Fruit fly (Drosophila melanogaster): Measurements from ENCODE around the gene Spn28Da.
A peak's percentile ranks its signal among the peaks of the same experiment; 100 is the strongest.

Gene Spn28Da

dm6 chr2L:7841244-7841643 lies 47.7 kb downstream of the Spn28Da start (continued):
- TF ChIP-seq CG10959 (GFP tag; IDR thresholded peaks at IDR 0.05) (no peak), Med (GFP tag) (peak; percentile 72), CG9437 (GFP tag; optimal IDR thresholded peaks at IDR 0.05) (no peak)

DNA sequence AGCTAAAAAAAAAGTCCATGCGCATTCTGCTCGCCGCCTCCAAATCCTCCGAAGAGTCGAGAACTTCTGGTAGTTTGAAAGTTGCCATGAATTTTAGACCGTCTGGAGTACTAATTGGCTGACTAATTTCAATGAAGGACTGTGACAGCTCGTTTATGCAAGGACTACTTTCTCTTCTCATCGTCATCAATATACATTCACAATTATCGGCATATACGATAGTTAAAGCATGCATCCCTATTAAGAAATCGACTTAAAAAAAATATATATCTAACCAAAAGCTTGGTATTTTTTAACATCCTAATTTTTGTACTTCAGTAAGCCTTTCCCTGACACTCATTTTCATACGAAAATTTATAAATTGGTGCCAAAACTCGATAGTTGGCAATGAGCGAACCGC lies 48.8 kb downstream of the Spn28Da start, which contains the start of gene CG14537:
Gene CG14537 (plus strand): TSS at position 301 of the 400 bp plus-strand sequence.
- TF ChIP-seq CG17186 (GFP tag; optimal IDR thresholded peaks at IDR 0.05) (no peak), CG1647 (GFP tag; optimal IDR thresholded peaks at IDR 0.05) (no peak), Myb (GFP tag; optimal IDR thresholded peaks at IDR 0.05) (no peak), fd96Cb (tag; optimal IDR thresholded peaks at IDR 0.05) (no peak), CG12236 (GFP tag; optimal IDR thresholded peaks at IDR 0.05) (no peak), CG6654 (GFP tag; optimal IDR thresholded peaks at IDR 0.05) (no peak), jumu (GFP tag; optimal IDR thresholded peaks at IDR 0.05) (no peak), sima (GFP tag; optimal IDR thresholded peaks at IDR 0.05) (no peak), Taf1 (GFP tag; IDR thresholded peaks at IDR 0.05) (no peak), dysf (GFP tag; IDR thresholded peaks at IDR 0.05) (no peak), PHDP (tag; optimal IDR thresholded peaks at IDR 0.05) (no peak), Doc2 (GFP tag; IDR thresholded peaks at IDR 0.05) (no peak), HLH3B (GFP tag; IDR thresholded peaks at IDR 0.05) (no peak), cwo (GFP tag; optimal IDR thresholded peaks at IDR 0.05) (no peak), CG10959 (GFP tag; IDR thresholded peaks at IDR 0.05) (no peak)

- TF ChIP-seq CG13424 (tag; optimal IDR thresholded peaks at IDR 0.05) (peak; percentile 22), dmrt99B (tag; optimal IDR thresholded peaks at IDR 0.05) (peak; percentile 40), BEAF-32 (GFP tag; optimal IDR thresholded peaks at IDR 0.05) (no peak), Meics (GFP tag; optimal IDR thresholded peaks at IDR 0.05) (peak; percentile 33), CG9932 (GFP tag; IDR thresholded peaks at IDR 0.05) (0 out of 2 replicates have a peak, but pooled peaks have one; percentile 15), Hmr (GFP tag; optimal IDR thresholded peaks at IDR 0.05) (peak; percentile 33), CoRest (tag; optimal IDR thresholded peaks at IDR 0.05) (peak; percentile 27), dysf (GFP tag; IDR thresholded peaks at IDR 0.05) (peak; percentile 34; the same call in 1 of the 3 replicates), NfI (GFP tag; optimal IDR thresholded peaks at IDR 0.05) (peak; percentile 14), CG30403 (GFP tag; optimal IDR thresholded peaks at IDR 0.05) (peak; percentile 27), lilli (GFP tag; optimal IDR thresholded peaks at IDR 0.05) (peak; percentile 14), gem (tag; optimal IDR thresholded peaks at IDR 0.05) (peak; percentile 37), CG2678 (tag; optimal IDR thresholded peaks at IDR 0.05) (peak; percentile 50), NFAT (GFP tag; IDR thresholded peaks at IDR 0.05) (0 out of 2 replicates have a peak, but pooled peaks have one; percentile 4), Gsc (GFP tag; IDR thresholded peaks at IDR 0.05) (no peak), CG2120 (GFP tag; optimal IDR thresholded peaks at IDR 0.05) (peak; percentile 53), lmd (GFP tag; IDR thresholded peaks at IDR 0.05) (peak; percentile 34; the same call in 1 of the 2 replicates), grau (tag; optimal IDR thresholded peaks at IDR 0.05) (peak; percentile 39), CG11504 (tag; optimal IDR thresholded peaks at IDR 0.05) (peak; percentile 51), Fer1 (GFP tag; optimal IDR thresholded peaks at IDR 0.05) (peak; percentile 4), CG4328 (GFP tag; optimal IDR thresholded peaks at IDR 0.05) (no peak), CG3281 (GFP tag; optimal IDR thresholded peaks at IDR 0.05) (peak; percentile 8), CG12942 (GFP tag; optimal IDR thresholded peaks at IDR 0.05) (no peak), CG7839 (tag; optimal IDR thresholded peaks at IDR 0.05) (peak; percentile 44), CG14965 (GFP tag; optimal IDR thresholded peaks at IDR 0.05; ENCODE audit: borderline replicate concordance) (no peak), Pdp1 (GFP tag; optimal IDR thresholded peaks at IDR 0.05) (no peak), row (GFP tag; IDR thresholded peaks at IDR 0.05) (peak; percentile 41; the same call in 1 of the 3 replicates), CG12236 (GFP tag; optimal IDR thresholded peaks at IDR 0.05) (no peak), sisA (GFP tag; IDR thresholded peaks at IDR 0.05) (0 out of 2 replicates have a peak, but pooled peaks have one; percentile 25), Ptx1 (GFP tag; IDR thresholded peaks at IDR 0.05) (0 out of 2 replicates have a peak, but pooled peaks have one; percentile 18), CG32772 (GFP tag; IDR thresholded peaks at IDR 0.05) (0 out of 2 replicates have a peak, but pooled peaks have one; percentile 13), CG18599 (GFP tag; optimal IDR thresholded peaks at IDR 0.05) (peak; percentile 18)
Observed at dm6 chr2L:7838024-7838423, 50.9 kb downstream of the Spn28Da start.

All from whole organism, embryonic.